Worm (Caenorhabditis elegans): ENCODE data around the gene pho-8.

Gene pho-8

ce11 chrV:11789474-11789873 lies 43.9 kb upstream of the pho-8 start, which contains the start of gene D2023.1:
TSS of gene D2023.1 (plus strand) at chrV:11789550.
- TF ChIP-seq ceh-79 (tag; optimal IDR thresholded peaks at IDR 0.05) (no peak), F37B4.10 (GFP tag; IDR thresholded peaks at IDR 0.05) (no peak), cebp-1 (GFP tag; IDR thresholded peaks at IDR 0.05) (no peak), cebp-1 (tag; optimal IDR thresholded peaks at IDR 0.05) (no peak), nhr-120 (GFP tag; IDR thresholded peaks at IDR 0.05) (no peak), ztf-18 (tag; optimal IDR thresholded peaks at IDR 0.05) (no peak), ztf-6 (GFP tag; IDR thresholded peaks at IDR 0.05) (no peak), ZK185.1 (tag; optimal IDR thresholded peaks at IDR 0.05; ENCODE audit: poor library complexity, severe bottlenecking) (no peak), unc-62 (GFP tag; optimal IDR thresholded peaks at IDR 0.05) (no peak), egl-44 (GFP tag; IDR thresholded peaks at IDR 0.05) (no peak), lin-35 (GFP tag; optimal IDR thresholded peaks at IDR 0.05) (no peak), hmg-20 (GFP tag; IDR thresholded peaks at IDR 0.05) (no peak), Y95B8A.8 (GFP tag; IDR thresholded peaks at IDR 0.05) (no peak), attf-6 (GFP tag; IDR thresholded peaks at IDR 0.05) (no peak), lsl-1 (GFP tag; optimal IDR thresholded peaks at IDR 0.05) (no peak), gei-17 (GFP tag; optimal IDR thresholded peaks at IDR 0.05) (no peak), nhr-179 (tag; optimal IDR thresholded peaks at IDR 0.05) (no peak)

ce11 chrV:11794172-11794571 lies 39.2 kb upstream of the pho-8 start:
- TF ChIP-seq Y79H2A.3 (GFP tag; conservative IDR thresholded peaks at IDR 0.05) (no peak), ceh-100 (GFP tag; IDR thresholded peaks at IDR 0.05) (no peak), atf-7 (tag; optimal IDR thresholded peaks at IDR 0.05) (no peak), madf-3 (GFP tag; IDR thresholded peaks at IDR 0.05) (no peak), Y53F4B.3 (GFP tag; IDR thresholded peaks at IDR 0.05) (no peak)

ce11 chrV:11795352-11795751 lies 38.1 kb upstream of the pho-8 start:
- TF ChIP-seq aptf-3 (GFP tag; IDR thresholded peaks at IDR 0.05) (no peak), tlf-1 (GFP tag; optimal IDR thresholded peaks at IDR 0.05) (no peak), K11D2.4 (GFP tag; IDR thresholded peaks at IDR 0.05) (no peak), ztf-22 (GFP tag; optimal IDR thresholded peaks at IDR 0.05) (no peak), nhr-179 (tag; optimal IDR thresholded peaks at IDR 0.05) (no peak), hmg-1.2 (GFP tag; IDR thresholded peaks at IDR 0.05) (no peak), egrh-3 (GFP tag; IDR thresholded peaks at IDR 0.05) (no peak), lin-35 (GFP tag; optimal IDR thresholded peaks at IDR 0.05) (no peak), Y67H2A.10 (GFP tag; conservative IDR thresholded peaks at IDR 0.05) (no peak), F57A8.1 (GFP tag; optimal IDR thresholded peaks at IDR 0.05) (no peak), rpc-1 (optimal IDR thresholded peaks at IDR 0.05) (no peak), rpc-1 (tag; optimal IDR thresholded peaks at IDR 0.05) (no peak), madf-10 (tag; optimal IDR thresholded peaks at IDR 0.05) (no peak), Y79H2A.3 (GFP tag; conservative IDR thresholded peaks at IDR 0.05) (no peak), lsy-27 (tag; optimal IDR thresholded peaks at IDR 0.05; ENCODE audit: borderline replicate concordance, insufficient read depth) (no peak), madf-8 (GFP tag; conservative IDR thresholded peaks at IDR 0.05) (no peak), sdz-38 (tag; optimal IDR thresholded peaks at IDR 0.05) (no peak), ccch-3 (GFP tag; optimal IDR thresholded peaks at IDR 0.05) (no peak), mcd-1 (GFP tag; IDR thresholded peaks at IDR 0.05) (no peak), mes-4 (tag; optimal IDR thresholded peaks at IDR 0.05) (no peak), mel-28 (tag; optimal IDR thresholded peaks at IDR 0.05; ENCODE audit: borderline replicate concordance) (no peak)
